Fruit fly (Drosophila melanogaster): ENCODE data around the gene CG14866.

- TF ChIP-seq CG8478 (optimal IDR thresholded peaks at IDR 0.05) (no peak), usp (GFP tag; optimal IDR thresholded peaks at IDR 0.05) (no peak), Dll (optimal IDR thresholded peaks at IDR 0.05) (no peak), EcR (GFP tag; optimal IDR thresholded peaks at IDR 0.05) (no peak), psq (optimal IDR thresholded peaks at IDR 0.05) (no peak)
Observed at dm6 chr3R:15347822-15348221, 31.6 kb downstream of the CG14866 start, which contains the start of the genes CG42726 and CG42727.

Data from whole organism.